Worm (Caenorhabditis elegans) whole organism, L2 larva: Measurements from ENCODE around the gene srlf-1.

Source experiments
- R02D3.7 ChIP-seq: fragments of 150-350 bp; optimal IDR thresholded peaks from 2 replicates; lab custom pipeline; 2014; ENCODE audit warnings: missing biosample characterization, missing genetic modification characterization
- ama-1 ChIP-seq: fragments of 150-350 bp; optimal IDR thresholded peaks from 2 replicates; lab custom pipeline; 2018; ENCODE audit warnings: inconsistent platforms
- blmp-1 ChIP-seq: sonication (generic microtip); optimal IDR thresholded peaks from 2 replicates; lab custom pipeline; 2017; ENCODE audit warnings: missing genetic modification characterization, mild to moderate bottlenecking, missing compliant biosample characterization, antibody characterized with exemption, moderate library complexity; ENCODE audit not compliant: insufficient read depth
- ceh-16 ChIP-seq: fragments of 150-350 bp; optimal IDR thresholded peaks from 2 replicates; lab custom pipeline; 2014; ENCODE audit warnings: missing biosample characterization, missing genetic modification characterization
- fos-1 ChIP-seq: fragments of 150-350 bp; optimal IDR thresholded peaks from 2 replicates; lab custom pipeline; 2014; ENCODE audit warnings: missing biosample characterization, missing genetic modification characterization
- lin-39 ChIP-seq: fragments of 150-350 bp; optimal IDR thresholded peaks from 2 replicates; lab custom pipeline; 2014; ENCODE audit warnings: missing biosample characterization, missing genetic modification reagents, missing genetic modification characterization
- nhr-21 ChIP-seq: fragments of 150-350 bp; optimal IDR thresholded peaks from 2 replicates; lab custom pipeline; 2014; ENCODE audit warnings: missing biosample characterization, missing genetic modification characterization
- peb-1 ChIP-seq: fragments of 150-350 bp; optimal IDR thresholded peaks from 2 replicates; lab custom pipeline; 2014; ENCODE audit warnings: missing biosample characterization, missing genetic modification characterization
- sem-4 ChIP-seq: fragments of 150-350 bp; optimal IDR thresholded peaks from 2 replicates; lab custom pipeline; 2014; ENCODE audit warnings: missing biosample characterization, missing genetic modification reagents, missing genetic modification characterization
- snpc-4 ChIP-seq: fragments of 150-350 bp; optimal IDR thresholded peaks from 2 replicates; lab custom pipeline; 2014; ENCODE audit warnings: missing biosample characterization, missing genetic modification characterization
- zag-1 ChIP-seq: fragments of 150-350 bp; optimal IDR thresholded peaks from 2 replicates; lab custom pipeline; 2014; ENCODE audit warnings: missing biosample characterization, missing genetic modification characterization

- no peak for TF ChIP-seq zag-1 (tag; lab: Kevin White, UChicago)
- TF ChIP-seq sem-4, result no peak
- no peak for TF ChIP-seq snpc-4 (tag; lab: Kevin White, UChicago)
- peak; percentile 37 for TF ChIP-seq fos-1 (tag; lab: Kevin White, UChicago)
- TF ChIP-seq ceh-16 (tag; lab: Kevin White, UChicago), result no peak
- no peak for TF ChIP-seq nhr-21 (tag; lab: Kevin White, UChicago)
- TF ChIP-seq ama-1 (lab: Kevin White, UChicago), result no peak
- no peak for TF ChIP-seq blmp-1
- no peak for TF ChIP-seq lin-39 (tag; lab: Kevin White, UChicago)
- TF ChIP-seq R02D3.7 (tag; lab: Kevin White, UChicago), result no peak
- no peak for TF ChIP-seq peb-1 (tag; lab: Kevin White, UChicago)
Observed at ce11 chrII:7758397-7759135, 31.8 kb upstream of the srlf-1 start, which contains the start of gene B0228.7.
